Fruit fly (Drosophila melanogaster) whole organism, embryonic: ENCODE data around the gene mRpS23.

Experiments
- Ada2b ChIP-seq: fragments of 200-800 bp; sonication (Bioruptor generic); IDR thresholded peaks from 2 replicates; pipeline ENCODE4 v1.3.6; 2022; ENCODE audit warnings: missing biosample characterization, missing genetic modification characterization
- B-H2 ChIP-seq: fragments of 200-800 bp; sonication (Bioruptor generic); optimal IDR thresholded peaks from 2 replicates; lab custom pipeline; 2018; ENCODE audit warnings: missing biosample characterization, mild to moderate bottlenecking, missing genetic modification characterization
- Bgb ChIP-seq: fragments of 200-800 bp; sonication (Bioruptor generic); IDR thresholded peaks from 2 replicates; pipeline ENCODE4 v1.3.6; 2022; ENCODE audit warnings: missing biosample characterization, missing genetic modification characterization; ENCODE audit not compliant: partially characterized antibody
- CG10366 ChIP-seq: fragments of 200-800 bp; sonication (Bioruptor generic); IDR thresholded peaks from 2 replicates; pipeline ENCODE4 v1.3.6; 2022; ENCODE audit warnings: missing biosample characterization, missing genetic modification characterization
- CG10959 ChIP-seq: fragments of 200-800 bp; sonication (Bioruptor generic); IDR thresholded peaks from 2 replicates; pipeline ENCODE4 v1.3.6; 2022; ENCODE audit warnings: missing biosample characterization, missing genetic modification characterization
- CG12744 ChIP-seq: fragments of 200-800 bp; sonication (Bioruptor generic); optimal IDR thresholded peaks from 2 replicates; lab custom pipeline; 2016; ENCODE audit warnings: missing biosample characterization, missing genetic modification characterization
- CG13287 ChIP-seq: fragments of 200-800 bp; sonication (Bioruptor generic); IDR thresholded peaks from 2 replicates; pipeline ENCODE4 v1.3.6; 2022; ENCODE audit warnings: missing biosample characterization, missing genetic modification characterization; ENCODE audit not compliant: partially characterized antibody
- CG14710 ChIP-seq: fragments of 200-800 bp; sonication (Bioruptor generic); optimal IDR thresholded peaks from 3 replicates; lab custom pipeline; 2019; ENCODE audit warnings: missing biosample characterization, mild to moderate bottlenecking, missing genetic modification characterization, moderate library complexity
- CG14860 ChIP-seq: fragments of 200-800 bp; sonication (Bioruptor generic); IDR thresholded peaks from 3 replicates; pipeline ENCODE4 v1.3.6; 2022; ENCODE audit warnings: missing biosample characterization, missing genetic modification characterization; ENCODE audit not compliant: partially characterized antibody
- CG1603 ChIP-seq: fragments of 200-800 bp; sonication (Bioruptor generic); optimal IDR thresholded peaks from 2 replicates; lab custom pipeline; 2019; ENCODE audit warnings: missing biosample characterization, mild to moderate bottlenecking, missing genetic modification characterization, moderate library complexity
- CG16813 ChIP-seq: fragments of 200-800 bp; sonication (Bioruptor generic); IDR thresholded peaks from 3 replicates; pipeline ENCODE4 v1.3.6; 2022; ENCODE audit warnings: missing biosample characterization, missing genetic modification characterization; ENCODE audit not compliant: partially characterized antibody
- CG16863 ChIP-seq: fragments of 200-800 bp; sonication (Bioruptor generic); optimal IDR thresholded peaks from 3 replicates; lab custom pipeline; 2016; ENCODE audit warnings: missing biosample characterization, missing genetic modification characterization
- CG2120 ChIP-seq: fragments of 200-800 bp; sonication (Bioruptor generic); optimal IDR thresholded peaks from 3 replicates; lab custom pipeline; 2016; ENCODE audit warnings: missing biosample characterization, missing genetic modification characterization
- CG31388 ChIP-seq: fragments of 200-800 bp; sonication (Bioruptor generic); optimal IDR thresholded peaks from 2 replicates; lab custom pipeline; 2016; ENCODE audit warnings: missing biosample characterization, missing genetic modification characterization
- CG32532 ChIP-seq: fragments of 200-800 bp; sonication (Bioruptor generic); IDR thresholded peaks from 2 replicates; pipeline ENCODE4 v1.3.6; 2022; ENCODE audit warnings: missing biosample characterization, missing genetic modification characterization
- CG34422 ChIP-seq: fragments of 200-800 bp; sonication (Bioruptor generic); IDR thresholded peaks from 3 replicates; pipeline ENCODE4 v1.3.6; 2022; ENCODE audit warnings: missing biosample characterization, missing genetic modification characterization
- CG4707 ChIP-seq: fragments of 200-800 bp; sonication (Bioruptor generic); optimal IDR thresholded peaks from 2 replicates; lab custom pipeline; 2018; ENCODE audit warnings: missing biosample characterization, mild to moderate bottlenecking, missing genetic modification characterization, moderate library complexity
- CG6654 ChIP-seq: fragments of 200-800 bp; sonication (Bioruptor generic); optimal IDR thresholded peaks from 2 replicates; lab custom pipeline; 2017; ENCODE audit warnings: missing biosample characterization, mild to moderate bottlenecking, missing genetic modification characterization
- CG8089 ChIP-seq: fragments of 200-800 bp; sonication (Bioruptor generic); optimal IDR thresholded peaks from 3 replicates; lab custom pipeline; 2016; ENCODE audit warnings: missing biosample characterization, missing genetic modification characterization
- CG9215 ChIP-seq: fragments of 200-800 bp; sonication (Bioruptor generic); IDR thresholded peaks from 2 replicates; pipeline ENCODE4 v1.3.6; 2022; ENCODE audit warnings: missing biosample characterization, missing genetic modification characterization
- CG9609 ChIP-seq: fragments of 200-800 bp; sonication (Bioruptor generic); optimal IDR thresholded peaks from 3 replicates; lab custom pipeline; 2016; ENCODE audit warnings: missing biosample characterization, missing genetic modification characterization
- CG9932 ChIP-seq: fragments of 200-800 bp; sonication (Bioruptor generic); IDR thresholded peaks from 2 replicates; pipeline ENCODE4 v1.3.6; 2022; ENCODE audit warnings: missing biosample characterization, missing genetic modification characterization
- CkIIα-i1 ChIP-seq: fragments of 200-800 bp; sonication (Bioruptor generic); IDR thresholded peaks from 2 replicates; pipeline ENCODE4 v1.3.6; 2022; ENCODE audit warnings: missing biosample characterization, missing genetic modification characterization
- CoRest ChIP-seq: fragments of 200-800 bp; sonication (Bioruptor generic); optimal IDR thresholded peaks from 3 replicates; lab custom pipeline; 2018; ENCODE audit warnings: missing biosample characterization, mild to moderate bottlenecking, missing genetic modification characterization, moderate library complexity
- Dip3 ChIP-seq: fragments of 200-800 bp; sonication (Bioruptor generic); optimal IDR thresholded peaks from 3 replicates; lab custom pipeline; 2016; ENCODE audit warnings: missing biosample characterization, missing genetic modification characterization
- Ets97D ChIP-seq: fragments of 200-800 bp; sonication (Bioruptor generic); optimal IDR thresholded peaks from 3 replicates; lab custom pipeline; 2016; ENCODE audit warnings: missing biosample characterization, missing genetic modification characterization
- Hsf ChIP-seq: fragments of 200-800 bp; sonication (Bioruptor generic); optimal IDR thresholded peaks from 3 replicates; lab custom pipeline; 2016; ENCODE audit warnings: missing biosample characterization, missing genetic modification characterization
- MBD-R2 ChIP-seq: fragments of 200-800 bp; sonication (Bioruptor generic); IDR thresholded peaks from 2 replicates; pipeline ENCODE4 v1.3.6; 2022; ENCODE audit warnings: missing biosample characterization, missing genetic modification characterization
- NC2β ChIP-seq: fragments of 200-800 bp; sonication (Bioruptor generic); optimal IDR thresholded peaks from 2 replicates; lab custom pipeline; 2016; ENCODE audit warnings: missing biosample characterization, missing genetic modification characterization
- YL-1 ChIP-seq: fragments of 200-800 bp; sonication (Bioruptor generic); optimal IDR thresholded peaks from 3 replicates; lab custom pipeline; 2017; ENCODE audit warnings: missing biosample characterization, mild to moderate bottlenecking, missing genetic modification characterization
- ac ChIP-seq: fragments of 200-800 bp; sonication (Bioruptor generic); optimal IDR thresholded peaks from 3 replicates; lab custom pipeline; 2017; ENCODE audit warnings: missing biosample characterization, mild to moderate bottlenecking, missing genetic modification characterization
- bsh ChIP-seq, 2 experiments: fragments of 200-800 bp; sonication (Bioruptor generic); optimal IDR thresholded peaks; 2 replicates each; lab custom pipeline; 2017 to 2018; ENCODE audit warnings: mild to moderate bottlenecking in 2 of 2, missing biosample characterization in 2 of 2, missing genetic modification characterization in 2 of 2, moderate library complexity in 1 of 2
- cg ChIP-seq: fragments of 200-800 bp; sonication (Bioruptor generic); optimal IDR thresholded peaks from 3 replicates; lab custom pipeline; 2019; ENCODE audit warnings: missing biosample characterization, mild to moderate bottlenecking, missing genetic modification characterization, moderate library complexity
- dpn ChIP-seq, 2 experiments: fragments of 200-800 bp; sonication (Bioruptor generic); optimal IDR thresholded peaks; 3 replicates each; lab custom pipeline; 2016; ENCODE audit warnings: missing biosample characterization in 2 of 2, missing genetic modification characterization in 2 of 2
- ewg ChIP-seq: fragments of 200-800 bp; sonication (Bioruptor generic); optimal IDR thresholded peaks from 3 replicates; lab custom pipeline; 2017; ENCODE audit warnings: mild to moderate bottlenecking, missing biosample characterization, missing genetic modification reagents, missing genetic modification characterization
- gfzf ChIP-seq: fragments of 200-800 bp; sonication (Bioruptor generic); optimal IDR thresholded peaks from 2 replicates; lab custom pipeline; 2016; ENCODE audit warnings: missing biosample characterization, mild to moderate bottlenecking, missing genetic modification characterization, moderate library complexity
- gro ChIP-seq: fragments of 200-800 bp; sonication (Bioruptor generic); optimal IDR thresholded peaks from 2 replicates; lab custom pipeline; 2016; ENCODE audit warnings: missing biosample characterization, missing genetic modification characterization
- hkb ChIP-seq, 2 experiments: fragments of 200-800 bp in 1 of 2; fragments of >200 bp in 1 of 2; sonication (Bioruptor generic) in 1 of 2; IDR thresholded peaks in 1 of 2; optimal IDR thresholded peaks in 1 of 2; 2 replicates each; pipeline versions ENCODE4 v1.3.6 to Lab custom; 2017 to 2022; ENCODE audit warnings: missing biosample characterization in 1 of 2, missing genetic modification characterization in 1 of 2
- ind ChIP-seq: fragments of 200-800 bp; sonication (Bioruptor generic); optimal IDR thresholded peaks from 3 replicates; lab custom pipeline; 2016; ENCODE audit warnings: missing biosample characterization, missing genetic modification characterization
- insv ChIP-seq, 2 experiments: fragments of 200-800 bp; sonication (Bioruptor generic); optimal IDR thresholded peaks; 3 replicates each; lab custom pipeline; 2016 to 2018; ENCODE audit warnings: missing biosample characterization in 2 of 2, missing genetic modification characterization in 2 of 2
- mld ChIP-seq: fragments of 200-800 bp; sonication (Bioruptor generic); IDR thresholded peaks from 3 replicates; pipeline ENCODE4 v1.3.6; 2022; ENCODE audit warnings: missing biosample characterization, missing genetic modification characterization; ENCODE audit not compliant: partially characterized antibody
- nerfin-2 ChIP-seq: fragments of 200-800 bp; sonication (Bioruptor generic); IDR thresholded peaks from 2 replicates; pipeline ENCODE4 v1.3.6; 2022; ENCODE audit warnings: missing biosample characterization, missing genetic modification characterization; ENCODE audit not compliant: partially characterized antibody
- otp ChIP-seq: fragments of 200-800 bp; sonication (Bioruptor generic); IDR thresholded peaks from 3 replicates; pipeline ENCODE4, ENCODE4 v1.3.6; 2022; ENCODE audit warnings: missing biosample characterization, missing genetic modification characterization
- pan ChIP-seq, 4 experiments: fragments of >200 bp in 3 of 4; fragments of 200-800 bp in 1 of 4; sonication (Bioruptor generic) in 1 of 4; optimal IDR thresholded peaks in 3 of 4; IDR thresholded peaks in 1 of 4; 2 replicates each; pipeline versions ENCODE4 v1.3.6 to Lab custom; 2017 to 2022; ENCODE audit warnings: missing biosample characterization in 2 of 4, missing genetic modification characterization in 2 of 4, mixed read lengths in 1 of 4
- pho ChIP-seq: fragments of 200-800 bp; sonication (Bioruptor generic); optimal IDR thresholded peaks from 2 replicates; lab custom pipeline; 2016; ENCODE audit warnings: missing biosample characterization, missing genetic modification characterization
- repo ChIP-seq: fragments of 200-800 bp; sonication (Bioruptor generic); optimal IDR thresholded peaks from 2 replicates; lab custom pipeline; 2016; ENCODE audit warnings: missing biosample characterization, missing genetic modification characterization
- sc ChIP-seq, 3 experiments: fragments of >200 bp in 2 of 3; fragments of 200-800 bp in 1 of 3; sonication (Bioruptor generic) in 1 of 3; optimal IDR thresholded peaks; 2 replicates in 2 of 3; 3 replicates in 1 of 3; lab custom pipeline; 2017; ENCODE audit warnings: mild to moderate bottlenecking in 1 of 3, missing biosample characterization in 1 of 3, missing genetic modification characterization in 1 of 3, missing genetic modification reagents in 1 of 3
- sr ChIP-seq: fragments of 200-800 bp; sonication (Bioruptor generic); IDR thresholded peaks from 3 replicates; pipeline ENCODE4 v1.3.6; 2022; ENCODE audit warnings: missing biosample characterization, missing genetic modification characterization

mRpS23 gene

dm6 chr2L:13833058-13833457, 1.8 kb downstream of the mRpS23 start, which contains the start of the genes GatC, PolG2 and Polr2C:
GatC (minus strand) TSS chr2L:13833105.
PolG2 (minus strand) TSS chr2L:13833105.
Polr2C (plus strand) TSS chr2L:13833337.
- TF ChIP-seq Bgb (GFP tag; lab: Robert Waterston, UW) (peak; percentile 82), insv (GFP tag; optimal IDR thresholded peaks at IDR 0.05; lab: Kevin White, UChicago) (peak in 1 of 2 experiments; percentile 46), CG10959 (GFP tag; lab: Robert Waterston, UW) (no peak), dpn (GFP tag; optimal IDR thresholded peaks at IDR 0.05; lab: Kevin White, UChicago) (peak; percentile 28 to 66), ac (no peak), cg (no peak), nerfin-2 (peak; percentile 81), mld (GFP tag; lab: Robert Waterston, UW) (peak; percentile 78; the same call in 2 of the 3 replicates), CG9609 (peak; percentile 51), CkIIα-i1 (GFP tag; lab: Robert Waterston, UW) (no peak), CoRest (tag; lab: Kevin White, UChicago) (peak; percentile 56), Ets97D (GFP tag; lab: Kevin White, UChicago) (peak; percentile 46), Dip3 (GFP tag; lab: Kevin White, UChicago) (peak; percentile 9), CG16813 (peak; percentile 78), CG8089 (GFP tag; lab: Kevin White, UChicago) (peak; percentile 12), CG2120 (GFP tag; lab: Kevin White, UChicago) (peak; percentile 70), CG9215 (peak; percentile 39; the same call in 1 of the 2 replicates), pho (GFP tag; lab: Kevin White, UChicago) (peak; percentile 5), CG9932 (GFP tag; lab: Robert Waterston, UW) (peak; percentile 78), repo (GFP tag; lab: Kevin White, UChicago) (no peak), pan (optimal IDR thresholded peaks at IDR 0.05; lab: Kevin White, UChicago) (no peak), pan (GFP tag; optimal IDR thresholded peaks at IDR 0.05 in 1 of 2, IDR thresholded peaks at IDR 0.05 in 1 of 2) (no peak), CG13287 (GFP tag; lab: Robert Waterston, UW) (peak; percentile 89), CG1603 (tag; lab: Kevin White, UChicago) (peak; percentile 65), CG16863 (peak; percentile 38), CG34422 (GFP tag; lab: Robert Waterston, UW) (peak; percentile 62; the same call in 1 of the 3 replicates), CG12744 (GFP tag; lab: Kevin White, UChicago) (no peak), ind (GFP tag; lab: Kevin White, UChicago) (no peak), Hsf (GFP tag; lab: Kevin White, UChicago) (peak; percentile 37), gfzf (peak; percentile 52), hkb (optimal IDR thresholded peaks at IDR 0.05; lab: Kevin White, UChicago) (peak; percentile 74), hkb (GFP tag; IDR thresholded peaks at IDR 0.05; lab: Robert Waterston, UW) (no peak), sc (optimal IDR thresholded peaks at IDR 0.05; lab: Kevin White, UChicago) (no peak), sc (GFP tag; optimal IDR thresholded peaks at IDR 0.05; lab: Kevin White, UChicago) (no peak), CG10366 (GFP tag; lab: Robert Waterston, UW) (peak; percentile 67), NC2β (GFP tag; lab: Kevin White, UChicago) (peak; percentile 33), B-H2 (peak; percentile 22), otp (GFP tag; lab: Robert Waterston, UW) (no peak), YL-1 (GFP tag; lab: Kevin White, UChicago) (peak; percentile 62), CG6654 (no peak), CG4707 (GFP tag; lab: Kevin White, UChicago) (no peak), CG14860 (GFP tag; lab: Robert Waterston, UW) (peak; percentile 76), CG32532 (peak; percentile 34; the same call in 1 of the 2 replicates), CG14710 (peak; percentile 67), Ada2b (peak; percentile 48; the same call in 1 of the 2 replicates), MBD-R2 (peak; percentile 82), gro (peak; percentile 13), sr (GFP tag; lab: Robert Waterston, UW) (no peak), bsh (GFP tag; optimal IDR thresholded peaks at IDR 0.05; lab: Kevin White, UChicago) (peak in 1 of 2 experiments; percentile 23), ewg (GFP tag; lab: Kevin White, UChicago) (no peak), CG31388 (no peak)
